Fruit fly (Drosophila melanogaster): Measurements from ENCODE around the gene CG3777.

The CG3777 gene

DNA sequence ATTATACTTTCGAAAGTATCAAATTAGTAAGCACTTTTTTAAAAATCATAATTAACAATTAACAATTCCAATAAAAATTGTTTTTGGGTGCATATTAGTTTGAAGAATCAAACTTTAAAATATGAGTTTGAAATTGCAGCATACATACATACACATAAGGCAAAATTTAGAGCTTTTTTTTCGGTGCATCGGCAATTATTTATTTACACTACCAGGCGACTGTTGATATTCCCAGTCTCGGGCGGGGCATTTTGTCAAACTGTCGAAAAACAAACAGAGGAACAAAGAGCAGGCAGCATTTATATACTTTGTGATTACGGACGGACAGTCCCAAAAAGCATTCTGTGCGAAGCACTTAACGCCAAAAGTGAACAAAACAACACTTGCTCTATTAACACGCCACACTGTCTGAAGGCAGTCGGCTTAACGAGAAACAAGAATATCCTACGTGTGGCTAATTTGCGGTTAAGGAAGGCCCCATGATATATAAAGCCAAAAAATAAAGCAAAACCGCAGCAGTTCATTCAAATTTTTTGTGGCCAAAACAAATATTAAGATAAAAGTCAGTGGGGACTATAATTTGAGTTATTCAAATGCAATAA is 82.7 kb downstream of the CG3777 start:
- TF ChIP-seq sv (GFP tag; optimal IDR thresholded peaks at IDR 0.05) (no peak), Vsx2 (GFP tag; optimal IDR thresholded peaks at IDR 0.05; ENCODE audit: partially characterized antibody) (no peak), dsf (GFP tag; optimal IDR thresholded peaks at IDR 0.05; ENCODE audit: borderline replicate concordance) (no peak), tai (GFP tag; optimal IDR thresholded peaks at IDR 0.05) (no peak), h (GFP tag; optimal IDR thresholded peaks at IDR 0.05) (peak; percentile 11), sage (GFP tag; optimal IDR thresholded peaks at IDR 0.05) (no peak), jim (GFP tag; optimal IDR thresholded peaks at IDR 0.05) (no peak), rgr (GFP tag; optimal IDR thresholded peaks at IDR 0.05) (peak; percentile 7), woc (GFP tag; optimal IDR thresholded peaks at IDR 0.05) (no peak), CG9705 (GFP tag; optimal IDR thresholded peaks at IDR 0.05) (no peak)

DNA sequence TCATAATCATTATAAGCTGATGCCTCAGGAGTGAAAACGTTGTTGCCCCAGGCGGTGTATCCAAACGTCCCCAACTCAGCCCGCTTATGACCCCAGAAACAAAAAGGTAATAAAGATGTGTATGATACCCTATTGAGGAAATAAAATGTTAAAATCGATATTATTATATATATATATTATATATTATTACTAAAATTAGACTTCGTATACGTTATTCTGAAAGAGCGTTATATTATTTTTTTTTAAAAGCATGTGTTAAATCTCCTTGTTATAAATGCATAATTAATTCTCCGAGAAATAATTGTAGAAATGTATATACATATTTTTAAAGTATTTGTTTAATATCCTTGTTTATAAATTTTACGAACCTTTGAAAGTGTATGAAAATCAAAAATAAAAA is 84.5 kb downstream of the CG3777 start:
- TF ChIP-seq dsf (GFP tag; optimal IDR thresholded peaks at IDR 0.05; ENCODE audit: borderline replicate concordance) = no peak
- no peak for TF ChIP-seq woc (GFP tag; optimal IDR thresholded peaks at IDR 0.05)
- no peak for TF ChIP-seq foxo (GFP tag; optimal IDR thresholded peaks at IDR 0.05)
- no peak for TF ChIP-seq sage (GFP tag; optimal IDR thresholded peaks at IDR 0.05)
- no peak for TF ChIP-seq N (GFP tag; optimal IDR thresholded peaks at IDR 0.05)
- no peak for TF ChIP-seq Hr78 (GFP tag; optimal IDR thresholded peaks at IDR 0.05)
- TF ChIP-seq Hr83 (GFP tag; optimal IDR thresholded peaks at IDR 0.05; ENCODE audit: poor library complexity, severe bottlenecking) = no peak
- TF ChIP-seq dl (GFP tag; optimal IDR thresholded peaks at IDR 0.05; ENCODE audit: insufficient read depth in 1 of 2, partially characterized antibody in 2 of 2) = no peak
- no peak for TF ChIP-seq jim (GFP tag; optimal IDR thresholded peaks at IDR 0.05)
- no peak for TF ChIP-seq Hnf4 (GFP tag; optimal IDR thresholded peaks at IDR 0.05)
- TF ChIP-seq Dif (GFP tag; optimal IDR thresholded peaks at IDR 0.05; ENCODE audit: partially characterized antibody) = no peak
- TF ChIP-seq HLH106 (tag; optimal IDR thresholded peaks at IDR 0.05) = peak; percentile 29
- no peak for TF ChIP-seq dmrt93B (GFP tag; optimal IDR thresholded peaks at IDR 0.05)
- TF ChIP-seq Sp1 (GFP tag; optimal IDR thresholded peaks at IDR 0.05) = peak; percentile 47
- TF ChIP-seq CG9705 (GFP tag; optimal IDR thresholded peaks at IDR 0.05) = no peak
- no peak for TF ChIP-seq pan (optimal IDR thresholded peaks at IDR 0.05)

DNA sequence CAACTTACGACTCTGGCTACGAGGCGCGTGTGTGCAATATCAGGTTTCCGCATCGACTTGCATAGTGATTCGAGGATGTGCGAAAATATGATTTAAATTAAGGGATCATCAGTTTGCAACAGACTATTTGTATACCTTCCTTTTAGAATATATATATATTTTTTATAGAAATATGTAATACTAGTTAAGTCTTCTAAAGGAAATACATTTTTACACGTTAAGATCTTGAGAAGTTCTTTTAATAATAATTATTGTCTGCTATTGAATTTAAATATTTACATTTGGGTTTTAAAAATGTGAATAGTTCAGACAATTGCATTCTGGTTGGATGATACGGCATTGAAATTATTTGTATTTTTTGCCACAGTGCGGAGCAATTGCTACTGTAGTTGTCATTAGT is 87.4 kb downstream of the CG3777 start:
- TF ChIP-seq GATAd (GFP tag; optimal IDR thresholded peaks at IDR 0.05) (no peak), fru (GFP tag; optimal IDR thresholded peaks at IDR 0.05) (peak; percentile 36), psq (GFP tag; optimal IDR thresholded peaks at IDR 0.05) (peak; percentile 5), HLH106 (tag; optimal IDR thresholded peaks at IDR 0.05) (peak; percentile 20), dl (GFP tag; optimal IDR thresholded peaks at IDR 0.05; ENCODE audit: insufficient read depth in 1 of 2, partially characterized antibody in 2 of 2) (no peak), foxo (GFP tag; optimal IDR thresholded peaks at IDR 0.05) (peak in 1 of 2 experiments; percentile 17), Sp1 (GFP tag; optimal IDR thresholded peaks at IDR 0.05) (peak; percentile 33)

DNA sequence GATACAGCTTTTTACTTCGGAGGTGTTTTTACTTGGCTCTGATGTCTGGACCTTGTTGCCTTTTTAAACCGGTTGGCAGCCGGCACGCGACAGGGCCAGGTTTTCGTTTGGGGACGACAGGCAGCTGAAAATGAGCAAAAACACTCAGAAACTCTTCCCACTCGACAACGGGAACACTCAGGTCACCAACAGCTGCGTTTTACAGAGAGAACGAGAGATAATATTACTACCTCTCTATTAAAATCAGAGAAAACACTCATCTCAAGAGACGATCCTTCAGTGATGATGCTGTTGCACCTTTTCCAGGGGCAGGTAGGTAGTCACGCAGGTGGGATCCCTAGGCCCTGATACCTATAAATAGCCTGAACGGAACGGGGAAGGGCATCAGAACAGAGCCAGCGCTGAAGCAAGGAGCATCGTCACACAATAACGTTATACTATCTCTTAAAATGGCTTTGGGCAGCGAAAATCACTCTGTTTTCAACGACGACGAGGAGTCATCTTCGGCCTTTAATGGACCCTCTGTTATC is 90.2 kb downstream of the CG3777 start, which contains the start of gene ac:
Gene ac, plus strand, starts transcription at position 387 of the 530 bp plus-strand sequence.
- TF ChIP-seq fru (GFP tag; optimal IDR thresholded peaks at IDR 0.05) (peak; percentile 42), Hr83 (GFP tag; optimal IDR thresholded peaks at IDR 0.05; ENCODE audit: poor library complexity, severe bottlenecking) (no peak), Dif (GFP tag; optimal IDR thresholded peaks at IDR 0.05; ENCODE audit: partially characterized antibody) (peak; percentile 26), Rel (GFP tag; optimal IDR thresholded peaks at IDR 0.05) (peak; percentile 7), Rel (tag; optimal IDR thresholded peaks at IDR 0.05) (no peak), CrebA (GFP tag; optimal IDR thresholded peaks at IDR 0.05; ENCODE audit: borderline replicate concordance) (no peak)

DNA sequence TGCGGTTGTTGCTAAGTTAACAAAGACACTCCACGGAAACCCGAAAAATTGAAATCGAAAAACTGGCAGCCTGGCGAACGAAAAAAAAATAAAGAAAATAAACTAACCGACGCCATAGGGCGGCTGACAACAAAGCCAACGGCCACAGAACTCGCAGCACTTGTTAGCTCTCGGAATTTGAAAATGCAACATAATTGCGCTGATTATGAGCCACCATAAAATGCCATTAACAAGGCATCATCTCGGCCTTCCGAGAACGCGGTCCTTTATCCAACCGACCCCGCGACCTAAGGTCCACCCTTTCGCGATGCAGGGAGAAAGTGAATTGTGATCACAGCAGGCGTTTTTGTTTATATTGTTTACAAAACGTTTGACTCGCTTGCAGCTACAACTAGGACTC is 97.9 kb downstream of the CG3777 start:
- TF ChIP-seq CG32264 (GFP tag; optimal IDR thresholded peaks at IDR 0.05) = no peak
- TF ChIP-seq CrebA (GFP tag; optimal IDR thresholded peaks at IDR 0.05; ENCODE audit: borderline replicate concordance) = no peak
- no peak for TF ChIP-seq brk (GFP tag; optimal IDR thresholded peaks at IDR 0.05)
- TF ChIP-seq dmrt93B (GFP tag; optimal IDR thresholded peaks at IDR 0.05) = no peak
- TF ChIP-seq dsf (GFP tag; optimal IDR thresholded peaks at IDR 0.05; ENCODE audit: borderline replicate concordance) = no peak
- TF ChIP-seq Abd-B (GFP tag; optimal IDR thresholded peaks at IDR 0.05) = no peak
- TF ChIP-seq psq (GFP tag; optimal IDR thresholded peaks at IDR 0.05) = no peak
- no peak for TF ChIP-seq N (GFP tag; optimal IDR thresholded peaks at IDR 0.05)
- TF ChIP-seq Rel (GFP tag; optimal IDR thresholded peaks at IDR 0.05) = no peak
- no peak for TF ChIP-seq Rel (tag; optimal IDR thresholded peaks at IDR 0.05)
- TF ChIP-seq br (GFP tag; optimal IDR thresholded peaks at IDR 0.05) = no peak
- no peak for TF ChIP-seq Sp1 (GFP tag; optimal IDR thresholded peaks at IDR 0.05)
